Worm (Caenorhabditis elegans): ENCODE results near the gene F58E6.13.
A peak's percentile ranks its signal among the peaks of the same experiment; 100 is the strongest.

The F58E6.13 gene

ce11 chrV:9730743-9731706, 14.0 kb upstream of the F58E6.13 start (continued):
- TF ChIP-seq B0035.1 (tag; optimal IDR thresholded peaks at IDR 0.05) (peak; percentile 78), nhr-80 (tag; optimal IDR thresholded peaks at IDR 0.05) (peak; percentile 97), cebp-1 (GFP tag; IDR thresholded peaks at IDR 0.05) (no peak), cebp-1 (tag; optimal IDR thresholded peaks at IDR 0.05) (peak; percentile 92), ceh-27 (GFP tag; optimal IDR thresholded peaks at IDR 0.05) (peak; percentile 95), ztf-18 (tag; optimal IDR thresholded peaks at IDR 0.05) (peak; percentile 71), rec-8 (tag; optimal IDR thresholded peaks at IDR 0.05) (peak in 1 of 2 experiments; percentile 2), T07F8.4 (tag; optimal IDR thresholded peaks at IDR 0.05) (peak; percentile 39), tlf-1 (GFP tag; optimal IDR thresholded peaks at IDR 0.05) (peak; percentile 72), Y79H2A.3 (GFP tag; conservative IDR thresholded peaks at IDR 0.05) (no peak), snpc-4 (GFP tag; optimal IDR thresholded peaks at IDR 0.05) (peak; percentile 55), snpc-4 (tag; optimal IDR thresholded peaks at IDR 0.05) (peak; percentile 42 to 79 (median 78)), ceh-79 (tag; optimal IDR thresholded peaks at IDR 0.05) (no peak), lin-26 (GFP tag; IDR thresholded peaks at IDR 0.05) (peak; percentile 71; the same call in 1 of the 2 replicates), ceh-58 (GFP tag; IDR thresholded peaks at IDR 0.05) (no peak)

ce11 chrV:9731852-9732251, 13.2 kb upstream of the F58E6.13 start:
- TF ChIP-seq hmg-20 (GFP tag; IDR thresholded peaks at IDR 0.05) (0 out of 2 replicates have a peak, but pooled peaks have one; percentile 4), ama-1 (optimal IDR thresholded peaks at IDR 0.05) (peak; percentile 52), ama-1 (GFP tag; optimal IDR thresholded peaks at IDR 0.05) (no peak), zim-3 (tag; optimal IDR thresholded peaks at IDR 0.05) (peak; percentile 1), F10E7.11 (tag; optimal IDR thresholded peaks at IDR 0.05) (no peak), repo-1 (tag; optimal IDR thresholded peaks at IDR 0.05) (no peak), nfyb-1 (GFP tag; IDR thresholded peaks at IDR 0.05) (peak; percentile 31; the same call in 1 of the 2 replicates)

ce11 chrV:9733920-9734454, 11.0 kb upstream of the F58E6.13 start, which contains the start of gene cal-7:
cal-7 (plus strand) TSS chrV:9734103.
- no peak for TF ChIP-seq F37B4.10 (GFP tag; IDR thresholded peaks at IDR 0.05)
- 0 out of 2 replicates have a peak, but pooled peaks have one; percentile 11 for TF ChIP-seq ceh-91 (GFP tag; IDR thresholded peaks at IDR 0.05)
- TF ChIP-seq ztf-26 (tag; optimal IDR thresholded peaks at IDR 0.05): peak; percentile 55
- TF ChIP-seq ztf-6 (GFP tag; IDR thresholded peaks at IDR 0.05): no peak
- TF ChIP-seq hmg-20 (GFP tag; IDR thresholded peaks at IDR 0.05): no peak
- TF ChIP-seq ama-1 (optimal IDR thresholded peaks at IDR 0.05): no peak
- peak in 1 of 2 experiments; percentile 61 for TF ChIP-seq ama-1 (GFP tag; optimal IDR thresholded peaks at IDR 0.05)
- peak; percentile 3 for TF ChIP-seq dpff-1 (tag; optimal IDR thresholded peaks at IDR 0.05)
- no peak for TF ChIP-seq zim-3 (tag; optimal IDR thresholded peaks at IDR 0.05)
- TF ChIP-seq chd-7 (tag; optimal IDR thresholded peaks at IDR 0.05): peak; percentile 24
- TF ChIP-seq ZK185.1 (tag; optimal IDR thresholded peaks at IDR 0.05; ENCODE audit: poor library complexity, severe bottlenecking): peak; percentile 15
- TF ChIP-seq B0019.2 (GFP tag; conservative IDR thresholded peaks at IDR 0.05): no peak
- peak; percentile 18 for TF ChIP-seq lin-40 (tag; optimal IDR thresholded peaks at IDR 0.05)
- TF ChIP-seq unc-130 (GFP tag; optimal IDR thresholded peaks at IDR 0.05): no peak
- TF ChIP-seq repo-1 (tag; optimal IDR thresholded peaks at IDR 0.05): peak; percentile 53
- TF ChIP-seq dox-1 (GFP tag; IDR thresholded peaks at IDR 0.05): no peak
- TF ChIP-seq sea-2 (GFP tag; IDR thresholded peaks at IDR 0.05): no peak
- no peak for TF ChIP-seq F39B2.1 (GFP tag; IDR thresholded peaks at IDR 0.05)
- no peak for TF ChIP-seq attf-5 (GFP tag; optimal IDR thresholded peaks at IDR 0.05)
- 0 out of 2 replicates have a peak, but pooled peaks have one; percentile 29 for TF ChIP-seq ekl-4 (GFP tag; IDR thresholded peaks at IDR 0.05)

All from whole organism, young adult.